Fruit fly (Drosophila melanogaster): Measurements from ENCODE around the gene HDAC11.

dm6 chr3R:24845952-24846848 lies 9.8 kb downstream of the HDAC11 start:
- TF ChIP-seq psq (GFP tag; optimal IDR thresholded peaks at IDR 0.05) (no peak), sage (GFP tag; optimal IDR thresholded peaks at IDR 0.05) (no peak), CG32264 (GFP tag; optimal IDR thresholded peaks at IDR 0.05) (no peak), Sp1 (GFP tag; optimal IDR thresholded peaks at IDR 0.05) (no peak), brk (GFP tag; optimal IDR thresholded peaks at IDR 0.05) (no peak), lola (GFP tag; optimal IDR thresholded peaks at IDR 0.05) (no peak)

Data from whole organism, wandering third instar larva.